Fruit fly (Drosophila melanogaster) whole organism, embryonic: Measurements from ENCODE around the gene r-cup.

Source experiments
- B-H1 ChIP-seq: fragments of 200-800 bp; sonication (Bioruptor generic); IDR thresholded peaks from 3 replicates; pipeline ENCODE4 v1.3.6; 2022; ENCODE audit warnings: missing biosample characterization, missing genetic modification characterization
- CG10321 ChIP-seq: fragments of 200-800 bp; sonication (Bioruptor generic); IDR thresholded peaks from 2 replicates; pipeline ENCODE4 v1.3.6; 2022; ENCODE audit warnings: missing biosample characterization, missing genetic modification characterization
- CG10543 ChIP-seq: fragments of 200-800 bp; sonication (Bioruptor generic); optimal IDR thresholded peaks from 3 replicates; lab custom pipeline; 2017; ENCODE audit warnings: missing biosample characterization, mild to moderate bottlenecking, missing genetic modification characterization, moderate library complexity
- CG10565 ChIP-seq: fragments of 200-800 bp; sonication (Bioruptor generic); optimal IDR thresholded peaks from 3 replicates; lab custom pipeline; 2016; ENCODE audit warnings: missing biosample characterization, mild to moderate bottlenecking, missing genetic modification characterization
- CG11085 ChIP-seq: fragments of 200-800 bp; sonication (Bioruptor generic); IDR thresholded peaks from 2 replicates; pipeline ENCODE4 v1.3.6; 2022; ENCODE audit warnings: missing biosample characterization, missing genetic modification characterization
- CG14441 ChIP-seq: fragments of 200-800 bp; sonication (Bioruptor generic); IDR thresholded peaks from 2 replicates; pipeline ENCODE4 v1.3.6; 2022; ENCODE audit warnings: missing biosample characterization, missing genetic modification characterization
- CG30403 ChIP-seq: fragments of 200-800 bp; sonication (Bioruptor generic); optimal IDR thresholded peaks from 3 replicates; lab custom pipeline; 2016; ENCODE audit warnings: missing biosample characterization, missing genetic modification characterization
- CG31224 ChIP-seq: fragments of 200-800 bp; sonication (Bioruptor generic); IDR thresholded peaks from 2 replicates; pipeline ENCODE4 v1.3.6; 2022; ENCODE audit warnings: missing biosample characterization, missing genetic modification characterization
- CG32532 ChIP-seq: fragments of 200-800 bp; sonication (Bioruptor generic); IDR thresholded peaks from 2 replicates; pipeline ENCODE4 v1.3.6; 2022; ENCODE audit warnings: missing biosample characterization, missing genetic modification characterization
- CG4424 ChIP-seq: fragments of 200-800 bp; sonication (Bioruptor generic); optimal IDR thresholded peaks from 3 replicates; lab custom pipeline; 2016; ENCODE audit warnings: missing biosample characterization, missing genetic modification characterization
- CG5180 ChIP-seq: fragments of 200-800 bp; sonication (Bioruptor generic); optimal IDR thresholded peaks from 3 replicates; lab custom pipeline; 2017; ENCODE audit warnings: missing biosample characterization, missing genetic modification characterization, mild to moderate bottlenecking, moderate library complexity, missing genetic modification reagents
- CG6689 ChIP-seq: fragments of 200-800 bp; sonication (Bioruptor generic); IDR thresholded peaks from 2 replicates; pipeline ENCODE4 v1.3.6; 2022; ENCODE audit warnings: missing biosample characterization, missing genetic modification characterization
- CG7987 ChIP-seq: fragments of 200-800 bp; sonication (Bioruptor generic); optimal IDR thresholded peaks from 2 replicates; lab custom pipeline; 2018; ENCODE audit warnings: missing biosample characterization, mild to moderate bottlenecking, missing genetic modification characterization, moderate library complexity
- CG8281 ChIP-seq: fragments of 200-800 bp; sonication (Bioruptor generic); optimal IDR thresholded peaks from 2 replicates; lab custom pipeline; 2018; ENCODE audit warnings: missing biosample characterization, mild to moderate bottlenecking, missing genetic modification characterization, moderate library complexity
- CG9797 ChIP-seq: fragments of 200-800 bp; sonication (Bioruptor generic); optimal IDR thresholded peaks from 3 replicates; lab custom pipeline; 2018; ENCODE audit warnings: missing biosample characterization, mild to moderate bottlenecking, missing genetic modification characterization
- CTCF ChIP-seq: fragments of 200-800 bp; sonication (Bioruptor generic); optimal IDR thresholded peaks from 2 replicates; lab custom pipeline; 2017; ENCODE audit warnings: missing biosample characterization, mild to moderate bottlenecking, missing genetic modification characterization, moderate library complexity
- CkIIα-i1 ChIP-seq: fragments of 200-800 bp; sonication (Bioruptor generic); IDR thresholded peaks from 2 replicates; pipeline ENCODE4 v1.3.6; 2022; ENCODE audit warnings: missing biosample characterization, missing genetic modification characterization
- Doc2 ChIP-seq: fragments of 200-800 bp; sonication (Bioruptor generic); IDR thresholded peaks from 2 replicates; pipeline ENCODE4 v1.3.6; 2022; ENCODE audit warnings: missing biosample characterization, missing genetic modification characterization
- Drgx ChIP-seq: fragments of 200-800 bp; sonication (Bioruptor generic); IDR thresholded peaks from 2 replicates; pipeline ENCODE4 v1.3.6; 2022; ENCODE audit warnings: missing biosample characterization, missing genetic modification characterization
- Ets65A ChIP-seq: fragments of 200-800 bp; sonication (Bioruptor generic); peaks from one replicate; lab custom pipeline; 2016; ENCODE audit warnings: missing biosample characterization, missing genetic modification characterization
- Gug ChIP-seq: fragments of 200-800 bp; sonication (Bioruptor generic); IDR thresholded peaks from 4 replicates; pipeline ENCODE4 v1.3.6; 2022; ENCODE audit warnings: missing biosample characterization, missing genetic modification characterization
- HLHmδ ChIP-seq: fragments of 200-800 bp; sonication (Bioruptor generic); optimal IDR thresholded peaks from 2 replicates; lab custom pipeline; 2018; ENCODE audit warnings: missing biosample characterization, mild to moderate bottlenecking, missing genetic modification characterization, moderate library complexity
- Lpt ChIP-seq: fragments of >200 bp; optimal IDR thresholded peaks from 2 replicates; lab custom pipeline; 2018; ENCODE audit warnings: missing biosample characterization, missing genetic modification characterization
- TFAM ChIP-seq: fragments of 200-800 bp; sonication (Bioruptor generic); optimal IDR thresholded peaks from 2 replicates; lab custom pipeline; 2017; ENCODE audit warnings: missing biosample characterization, missing genetic modification characterization, inconsistent platforms
- Taf1 ChIP-seq: fragments of 200-800 bp; sonication (Bioruptor generic); IDR thresholded peaks from 2 replicates; pipeline ENCODE4 v1.3.6; 2022; ENCODE audit warnings: missing biosample characterization, missing genetic modification characterization
- Trl ChIP-seq, 3 experiments: fragments of >200 bp in 2 of 3; fragments of 200-800 bp in 1 of 3; sonication (Bioruptor generic) in 1 of 3; optimal IDR thresholded peaks; 2 replicates in 1 of 3; 3 replicates in 2 of 3; lab custom pipeline; 2016 to 2017; ENCODE audit warnings: missing biosample characterization in 1 of 3, missing genetic modification characterization in 1 of 3
- cg ChIP-seq: fragments of 200-800 bp; sonication (Bioruptor generic); optimal IDR thresholded peaks from 3 replicates; lab custom pipeline; 2019; ENCODE audit warnings: missing biosample characterization, mild to moderate bottlenecking, missing genetic modification characterization, moderate library complexity
- crp ChIP-seq, 2 experiments: fragments of 200-800 bp; sonication (Bioruptor generic); optimal IDR thresholded peaks; 2 replicates in 1 of 2; 3 replicates in 1 of 2; lab custom pipeline; 2017; ENCODE audit warnings: missing biosample characterization in 2 of 2, missing genetic modification characterization in 2 of 2, mild to moderate bottlenecking in 1 of 2, moderate library complexity in 1 of 2
- danr ChIP-seq: fragments of 200-800 bp; sonication (Bioruptor generic); IDR thresholded peaks from 2 replicates; pipeline ENCODE4 v1.3.6; 2022; ENCODE audit warnings: missing biosample characterization, missing genetic modification characterization
- eve ChIP-seq, 2 experiments: fragments of >200 bp; optimal IDR thresholded peaks; 2 replicates each; lab custom pipeline; 2017; ENCODE audit warnings: missing biosample characterization in 2 of 2, missing genetic modification characterization in 2 of 2
- fd64A ChIP-seq: fragments of 200-800 bp; sonication (Bioruptor generic); optimal IDR thresholded peaks from 3 replicates; lab custom pipeline; 2018; ENCODE audit warnings: missing biosample characterization, mild to moderate bottlenecking, missing genetic modification characterization
- gce ChIP-seq: fragments of 200-800 bp; sonication (Bioruptor generic); IDR thresholded peaks from 3 replicates; pipeline ENCODE4 v1.3.6; 2022; ENCODE audit warnings: missing biosample characterization, missing genetic modification characterization
- hth ChIP-seq: fragments of >200 bp; optimal IDR thresholded peaks from 2 replicates; lab custom pipeline; 2017; ENCODE audit warnings: inconsistent platforms
- insv ChIP-seq, 2 experiments: fragments of 200-800 bp; sonication (Bioruptor generic); optimal IDR thresholded peaks; 3 replicates each; lab custom pipeline; 2016 to 2018; ENCODE audit warnings: missing biosample characterization in 2 of 2, missing genetic modification characterization in 2 of 2
- jing ChIP-seq: fragments of 200-800 bp; sonication (Bioruptor generic); optimal IDR thresholded peaks from 2 replicates; lab custom pipeline; 2018; ENCODE audit warnings: missing biosample characterization, mild to moderate bottlenecking, missing genetic modification characterization
- ken ChIP-seq: fragments of 200-800 bp; sonication (Bioruptor generic); IDR thresholded peaks from 3 replicates; pipeline ENCODE4 v1.3.6; 2022; ENCODE audit warnings: missing biosample characterization, missing genetic modification characterization
- luna ChIP-seq: fragments of 200-800 bp; sonication (Bioruptor generic); optimal IDR thresholded peaks from 2 replicates; lab custom pipeline; 2016; ENCODE audit warnings: missing biosample characterization, missing genetic modification characterization
- nom ChIP-seq: fragments of 200-800 bp; sonication (Bioruptor generic); optimal IDR thresholded peaks from 2 replicates; lab custom pipeline; 2017; ENCODE audit warnings: missing biosample characterization, missing genetic modification characterization, mild to moderate bottlenecking, moderate library complexity, missing genetic modification reagents
- pros ChIP-seq: fragments of 200-800 bp; sonication (Bioruptor generic); optimal IDR thresholded peaks from 3 replicates; lab custom pipeline; 2019; ENCODE audit warnings: missing biosample characterization, mild to moderate bottlenecking, missing genetic modification characterization, moderate library complexity
- rib ChIP-seq: fragments of 200-800 bp; sonication (Bioruptor generic); IDR thresholded peaks from 2 replicates; pipeline ENCODE4 v1.3.6; 2022; ENCODE audit warnings: missing biosample characterization, missing genetic modification characterization
- sd ChIP-seq: fragments of 200-800 bp; sonication (Bioruptor generic); optimal IDR thresholded peaks from 3 replicates; lab custom pipeline; 2018; ENCODE audit warnings: missing biosample characterization, mild to moderate bottlenecking, missing genetic modification characterization, moderate library complexity
- sens ChIP-seq: fragments of 200-800 bp; sonication (Bioruptor generic); peaks from one replicate; lab custom pipeline; 2016; ENCODE audit warnings: missing biosample characterization, missing genetic modification characterization
- sisA ChIP-seq: fragments of 200-800 bp; sonication (Bioruptor generic); IDR thresholded peaks from 2 replicates; pipeline ENCODE4 v1.3.6; 2022; ENCODE audit warnings: missing biosample characterization, missing genetic modification characterization
- ssp ChIP-seq: fragments of 200-800 bp; sonication (Bioruptor generic); IDR thresholded peaks from 2 replicates; pipeline ENCODE4 v1.3.6; 2022; ENCODE audit warnings: missing biosample characterization, missing genetic modification characterization
- tap ChIP-seq: fragments of 200-800 bp; optimal IDR thresholded peaks from 3 replicates; lab custom pipeline; 2019; ENCODE audit warnings: missing biosample characterization, mild to moderate bottlenecking, missing genetic modification characterization, moderate library complexity
- tin ChIP-seq: fragments of 200-800 bp; sonication (Bioruptor generic); optimal IDR thresholded peaks from 3 replicates; lab custom pipeline; 2016; ENCODE audit warnings: missing biosample characterization, missing genetic modification characterization
- vfl ChIP-seq: fragments of 200-800 bp; sonication (Bioruptor generic); optimal IDR thresholded peaks from 2 replicates; lab custom pipeline; 2016; ENCODE audit warnings: missing biosample characterization, missing genetic modification characterization
- vvl ChIP-seq: fragments of 200-800 bp; sonication (Bioruptor generic); IDR thresholded peaks from 2 replicates; pipeline ENCODE4 v1.3.6; 2022; ENCODE audit warnings: missing biosample characterization, missing genetic modification characterization
- wor ChIP-seq: fragments of 200-800 bp; sonication (Bioruptor generic); IDR thresholded peaks from 2 replicates; pipeline ENCODE4 v1.3.6; 2022; ENCODE audit warnings: missing biosample characterization, missing genetic modification characterization
- z ChIP-seq: fragments of 200-800 bp; sonication (Bioruptor generic); IDR thresholded peaks from 3 replicates; pipeline ENCODE4 v1.3.6; 2022; ENCODE audit warnings: missing biosample characterization, missing genetic modification characterization
- zen ChIP-seq: fragments of 200-800 bp; sonication (Bioruptor generic); optimal IDR thresholded peaks from 3 replicates; lab custom pipeline; 2018; ENCODE audit warnings: missing biosample characterization, mild to moderate bottlenecking, missing genetic modification characterization, moderate library complexity

r-cup gene

dm6 chrX:21054963-21055480 is 29.3 kb upstream of the r-cup start (continued):
- TF ChIP-seq CG6689 (GFP tag; lab: Robert Waterston, UW) (no peak), ken (GFP tag; lab: Robert Waterston, UW) (0 out of 3 replicates have a peak, but pooled peaks have one; percentile 28), rib (GFP tag; lab: Robert Waterston, UW) (peak; percentile 20; the same call in 1 of the 2 replicates), cg (GFP tag; lab: Kevin White, UChicago) (peak; percentile 81), TFAM (no peak), fd64A (no peak), z (GFP tag; lab: Robert Waterston, UW) (0 out of 3 replicates have a peak, but pooled peaks have one; percentile 15), nom (GFP tag; lab: Kevin White, UChicago) (peak; percentile 72), CG9797 (no peak), tin (GFP tag; lab: Kevin White, UChicago) (no peak), CG31224 (GFP tag; lab: Robert Waterston, UW) (no peak), Doc2 (GFP tag; lab: Robert Waterston, UW) (no peak), CG7987 (GFP tag; lab: Kevin White, UChicago) (no peak), sd (tag; lab: Kevin White, UChicago) (peak; percentile 60), ssp (GFP tag; lab: Robert Waterston, UW) (no peak), zen (tag; lab: Kevin White, UChicago) (no peak), Trl (optimal IDR thresholded peaks at IDR 0.05; lab: Kevin White, UChicago) (peak in 1 of 2 experiments; percentile 5), Trl (GFP tag; optimal IDR thresholded peaks at IDR 0.05; lab: Kevin White, UChicago) (no peak), hth (no peak), CG5180 (no peak), HLHmδ (GFP tag; lab: Kevin White, UChicago) (peak; percentile 16), eve (GFP tag; optimal IDR thresholded peaks at IDR 0.05; lab: Kevin White, UChicago) (no peak), vvl (GFP tag; lab: Robert Waterston, UW) (peak; percentile 12; the same call in 1 of the 2 replicates), CG32532 (GFP tag; lab: Robert Waterston, UW) (no peak), sens (peak; percentile 53), Drgx (GFP tag; lab: Robert Waterston, UW) (peak; percentile 44; the same call in 1 of the 2 replicates), gce (GFP tag; lab: Robert Waterston, UW) (0 out of 3 replicates have a peak, but pooled peaks have one; percentile 13)
- TF ChIP-seq, all 482 proteins: peak for 19

- TF ChIP-seq CkIIα-i1 (GFP tag; lab: Robert Waterston, UW) (peak; percentile 78), vfl (peak; percentile 97), CG4424 (GFP tag; lab: Kevin White, UChicago) (peak; percentile 98), Ets65A (peak; percentile 100), tap (tag; lab: Kevin White, UChicago) (peak; percentile 98), CG30403 (peak; percentile 98), CG8281 (tag; lab: Kevin White, UChicago) (peak; percentile 90), B-H1 (GFP tag; lab: Robert Waterston, UW) (peak; percentile 96), CG10543 (GFP tag; lab: Kevin White, UChicago) (peak; percentile 96), Lpt (GFP tag; lab: Kevin White, UChicago) (no peak), CG14441 (GFP tag; lab: Robert Waterston, UW) (peak; percentile 97), CG11085 (peak; percentile 89), danr (GFP tag; lab: Robert Waterston, UW) (peak; percentile 95), crp (GFP tag; optimal IDR thresholded peaks at IDR 0.05; lab: Kevin White, UChicago) (peak; percentile 40 to 80), wor (GFP tag; lab: Robert Waterston, UW) (peak; percentile 96), jing (peak; percentile 96), Taf1 (GFP tag; lab: Robert Waterston, UW) (peak; percentile 93), CG10565 (GFP tag; lab: Kevin White, UChicago) (peak; percentile 95), CG10321 (GFP tag; lab: Robert Waterston, UW) (peak; percentile 83), insv (GFP tag; optimal IDR thresholded peaks at IDR 0.05; lab: Kevin White, UChicago) (peak; percentile 77 to 79), luna (GFP tag; lab: Kevin White, UChicago) (peak; percentile 96), sisA (peak; percentile 96), Gug (GFP tag; lab: Robert Waterston, UW) (peak; percentile 94), CTCF (peak; percentile 76), pros (GFP tag; lab: Kevin White, UChicago) (peak; percentile 69)
These were observed 28.3 kb upstream of the r-cup start, which contains the start of the genes Stt3A and bves for dm6 chrX:21053849-21054581. Stt3A (minus strand) TSS chrX:21053937. bves (plus strand) TSS chrX:21053963.
